Worm (Caenorhabditis elegans) whole organism, L4 larva: ENCODE results near the gene apl-1.

Experiments
- dmd-8 ChIP-seq: fragments of 200-800 bp; sonication (Bioruptor generic); IDR thresholded peaks from 2 replicates; pipeline ENCODE4 v1.3.6; 2022; ENCODE audit warnings: missing genetic modification characterization, missing compliant biosample characterization
- egl-27 ChIP-seq: sonication (generic microtip); optimal IDR thresholded peaks from 3 replicates; lab custom pipeline; 2017; ENCODE audit warnings: missing biosample characterization, missing genetic modification reagents, missing genetic modification characterization
- fos-1 ChIP-seq: fragments of 150-350 bp; optimal IDR thresholded peaks from 2 replicates; lab custom pipeline; 2014; ENCODE audit warnings: missing biosample characterization, missing genetic modification characterization
- gei-8 ChIP-seq: fragments of 200-800 bp; sonication (Bioruptor generic); optimal IDR thresholded peaks from 2 replicates; lab custom pipeline; 2018; ENCODE audit warnings: mild to moderate bottlenecking, missing genetic modification characterization, missing compliant biosample characterization
- nhr-237 ChIP-seq: sonication (generic microtip); optimal IDR thresholded peaks from 2 replicates; lab custom pipeline; 2017; ENCODE audit warnings: missing biosample characterization, missing genetic modification characterization
- nhr-42 ChIP-seq: fragments of 200-800 bp; sonication (Bioruptor generic); IDR thresholded peaks from 2 replicates; pipeline ENCODE4 v1.3.6; 2022; ENCODE audit warnings: missing genetic modification characterization, missing compliant biosample characterization
- pha-4 ChIP-seq, 2 experiments: fragments of 150-350 bp in 1 of 2; fragments of 200-800 bp in 1 of 2; sonication (Bioruptor generic) in 1 of 2; IDR thresholded peaks in 1 of 2; optimal IDR thresholded peaks in 1 of 2; 2 replicates each; pipeline versions ENCODE4 v1.3.6 to Lab custom; 2014 to 2022; ENCODE audit warnings: missing genetic modification characterization in 2 of 2, missing genetic modification reagents in 2 of 2, missing biosample characterization in 1 of 2, missing compliant biosample characterization in 1 of 2
- ztf-11 ChIP-seq: fragments of 150-350 bp; optimal IDR thresholded peaks from 2 replicates; lab custom pipeline; 2014; ENCODE audit warnings: missing biosample characterization, missing genetic modification characterization

DNA sequence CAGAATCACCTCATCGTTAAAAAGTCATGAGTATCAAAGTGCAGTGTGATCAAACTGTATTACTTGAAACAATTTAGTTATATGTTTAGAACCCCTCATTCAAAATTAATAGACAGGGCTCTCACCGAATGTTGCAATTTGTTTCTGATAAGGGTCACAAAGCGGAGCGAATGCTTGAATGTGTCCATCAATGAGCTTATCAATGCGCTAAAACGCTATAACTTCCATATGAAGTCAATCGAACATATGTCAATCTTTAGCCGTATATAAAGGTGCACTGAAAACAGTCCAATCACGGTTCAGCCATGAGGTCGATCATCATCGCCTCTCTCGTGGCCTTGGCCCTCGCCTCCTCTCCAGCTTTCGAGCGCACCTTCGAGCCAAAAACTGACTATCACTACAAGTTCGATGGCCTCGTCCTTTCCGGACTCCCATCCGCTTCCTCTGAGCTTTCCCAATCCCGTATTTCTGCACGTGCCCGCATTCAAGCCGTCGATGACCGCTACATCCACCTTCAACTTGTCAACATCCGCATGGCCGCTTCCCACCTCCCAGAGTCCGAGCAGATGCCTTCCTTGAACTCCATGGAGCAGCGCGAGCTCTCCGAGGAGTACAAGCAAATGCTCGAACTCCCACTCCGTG lies 15.8 kb downstream of the apl-1 start, which contains the start of gene vit-2:
- TF ChIP-seq ztf-11 (tag; lab: Kevin White, UChicago) = no peak
- TF ChIP-seq dmd-8 = no peak
- TF ChIP-seq pha-4 (GFP tag; IDR thresholded peaks at IDR 0.05; lab: Robert Waterston, UW) = 0 out of 2 replicates have a peak, but pooled peaks have one; percentile 24
- no peak for TF ChIP-seq pha-4 (tag; optimal IDR thresholded peaks at IDR 0.05; lab: Kevin White, UChicago)
- TF ChIP-seq egl-27 (tag; lab: Kevin White, UChicago) = no peak
- TF ChIP-seq fos-1 (tag; lab: Kevin White, UChicago) = no peak
- TF ChIP-seq gei-8 (GFP tag; lab: Kevin White, UChicago) = no peak
- no peak for TF ChIP-seq nhr-42 (GFP tag; lab: Robert Waterston, UW)
- TF ChIP-seq nhr-237 (tag; lab: Kevin White, UChicago) = no peak
